Fruit fly (Drosophila melanogaster) whole organism, embryonic: ENCODE measurements around the gene fzo.

Source experiments
- Ada2b ChIP-seq: fragments of 200-800 bp; sonication (Bioruptor generic); IDR thresholded peaks from 2 replicates; pipeline ENCODE4 v1.3.6; 2022; ENCODE audit warnings: missing biosample characterization, missing genetic modification characterization
- BtbVII ChIP-seq: fragments of 200-800 bp; sonication (Bioruptor generic); optimal IDR thresholded peaks from 3 replicates; lab custom pipeline; 2017; ENCODE audit warnings: missing biosample characterization, mild to moderate bottlenecking, missing genetic modification characterization
- Bteb2 ChIP-seq: fragments of 200-800 bp; sonication (Bioruptor generic); optimal IDR thresholded peaks from 2 replicates; lab custom pipeline; 2016; ENCODE audit warnings: missing biosample characterization, missing genetic modification characterization
- CG10209 ChIP-seq: fragments of 200-800 bp; sonication (Bioruptor generic); optimal IDR thresholded peaks from 3 replicates; lab custom pipeline; 2017; ENCODE audit warnings: missing biosample characterization, mild to moderate bottlenecking, missing genetic modification characterization, missing genetic modification reagents
- CG10565 ChIP-seq: fragments of 200-800 bp; sonication (Bioruptor generic); optimal IDR thresholded peaks from 3 replicates; lab custom pipeline; 2016; ENCODE audit warnings: missing biosample characterization, mild to moderate bottlenecking, missing genetic modification characterization
- CG12104 ChIP-seq: fragments of 200-800 bp; sonication (Bioruptor generic); optimal IDR thresholded peaks from 3 replicates; lab custom pipeline; 2016; ENCODE audit warnings: missing biosample characterization, missing genetic modification characterization
- CG1233 ChIP-seq: fragments of 200-800 bp; sonication (Bioruptor generic); optimal IDR thresholded peaks from 4 replicates; lab custom pipeline; 2018; ENCODE audit warnings: missing biosample characterization, mild to moderate bottlenecking, missing genetic modification characterization
- CG15073 ChIP-seq: fragments of 200-800 bp; sonication (Bioruptor generic); optimal IDR thresholded peaks from 2 replicates; lab custom pipeline; 2016; ENCODE audit warnings: missing biosample characterization, missing genetic modification characterization
- CG18599 ChIP-seq: fragments of 200-800 bp; sonication (Bioruptor generic); optimal IDR thresholded peaks from 3 replicates; lab custom pipeline; 2017; ENCODE audit warnings: missing biosample characterization, missing genetic modification characterization, mild to moderate bottlenecking, moderate library complexity, missing genetic modification reagents
- CG18764 ChIP-seq: fragments of 200-800 bp; sonication (Bioruptor generic); optimal IDR thresholded peaks from 3 replicates; lab custom pipeline; 2016; ENCODE audit warnings: missing biosample characterization, missing genetic modification characterization
- CG2889 ChIP-seq: fragments of 200-800 bp; sonication (Bioruptor generic); IDR thresholded peaks from 3 replicates; pipeline ENCODE4 v1.3.6; 2022; ENCODE audit warnings: missing biosample characterization, missing genetic modification characterization
- CG43689 ChIP-seq: fragments of 200-800 bp; sonication (Bioruptor generic); IDR thresholded peaks from 2 replicates; pipeline ENCODE4 v1.3.6; 2022; ENCODE audit warnings: missing biosample characterization, missing genetic modification characterization
- CG4424 ChIP-seq: fragments of 200-800 bp; sonication (Bioruptor generic); optimal IDR thresholded peaks from 3 replicates; lab custom pipeline; 2016; ENCODE audit warnings: missing biosample characterization, missing genetic modification characterization
- CG4854 ChIP-seq: fragments of 200-800 bp; sonication (Bioruptor generic); optimal IDR thresholded peaks from 2 replicates; lab custom pipeline; 2016; ENCODE audit warnings: missing biosample characterization, missing genetic modification characterization, inconsistent platforms
- CG5245 ChIP-seq: fragments of 200-800 bp; sonication (Bioruptor generic); optimal IDR thresholded peaks from 3 replicates; lab custom pipeline; 2016; ENCODE audit warnings: missing biosample characterization, missing genetic modification characterization
- CG6272 ChIP-seq: fragments of 200-800 bp; sonication (Bioruptor generic); IDR thresholded peaks from 2 replicates; pipeline ENCODE4 v1.3.6; 2022; ENCODE audit warnings: missing biosample characterization, missing genetic modification characterization
- CG6765 ChIP-seq: fragments of 200-800 bp; sonication (Bioruptor generic); optimal IDR thresholded peaks from 3 replicates; lab custom pipeline; 2017; ENCODE audit warnings: missing biosample characterization, mild to moderate bottlenecking, missing genetic modification characterization
- CG6791 ChIP-seq: fragments of 200-800 bp; sonication (Bioruptor generic); IDR thresholded peaks from 3 replicates; pipeline ENCODE4 v1.3.6; 2022; ENCODE audit warnings: missing biosample characterization, missing genetic modification characterization; ENCODE audit not compliant: partially characterized antibody
- CG9932 ChIP-seq: fragments of 200-800 bp; sonication (Bioruptor generic); IDR thresholded peaks from 2 replicates; pipeline ENCODE4 v1.3.6; 2022; ENCODE audit warnings: missing biosample characterization, missing genetic modification characterization
- CTCF ChIP-seq: fragments of 200-800 bp; sonication (Bioruptor generic); optimal IDR thresholded peaks from 2 replicates; lab custom pipeline; 2017; ENCODE audit warnings: missing biosample characterization, mild to moderate bottlenecking, missing genetic modification characterization, moderate library complexity
- Dll ChIP-seq: fragments of 200-800 bp; sonication (Bioruptor generic); IDR thresholded peaks from 4 replicates; pipeline ENCODE4 v1.3.6; 2022; ENCODE audit warnings: missing biosample characterization, missing genetic modification characterization; ENCODE audit not compliant: partially characterized antibody
- Fer2 ChIP-seq: fragments of 200-800 bp; sonication (Bioruptor generic); optimal IDR thresholded peaks from 2 replicates; lab custom pipeline; 2018; ENCODE audit warnings: missing biosample characterization, mild to moderate bottlenecking, missing genetic modification characterization, moderate library complexity
- H15 ChIP-seq: fragments of 200-800 bp; sonication (Bioruptor generic); IDR thresholded peaks from 3 replicates; pipeline ENCODE4 v1.3.6; 2022; ENCODE audit warnings: missing biosample characterization, missing genetic modification characterization
- HLH54F ChIP-seq: fragments of 200-800 bp; sonication (Bioruptor generic); optimal IDR thresholded peaks from 3 replicates; lab custom pipeline; 2016; ENCODE audit warnings: missing biosample characterization, missing genetic modification characterization
- HmgZ ChIP-seq: fragments of 200-800 bp; sonication (Bioruptor generic); optimal IDR thresholded peaks from 2 replicates; lab custom pipeline; 2018; ENCODE audit warnings: missing biosample characterization, mild to moderate bottlenecking, missing genetic modification characterization
- Hmr ChIP-seq: fragments of 200-800 bp; sonication (Bioruptor generic); optimal IDR thresholded peaks from 3 replicates; lab custom pipeline; 2017; ENCODE audit warnings: mild to moderate bottlenecking, missing biosample characterization, missing genetic modification reagents, missing genetic modification characterization
- Mrtf ChIP-seq: fragments of 200-800 bp; sonication (Bioruptor generic); IDR thresholded peaks from 3 replicates; pipeline ENCODE4 v1.3.6; 2022; ENCODE audit warnings: missing biosample characterization, missing genetic modification characterization
- Myb ChIP-seq: fragments of 200-800 bp; sonication (Bioruptor generic); optimal IDR thresholded peaks from 2 replicates; lab custom pipeline; 2016; ENCODE audit warnings: missing biosample characterization, missing genetic modification characterization
- Oaz ChIP-seq: fragments of 200-800 bp; sonication (Bioruptor generic); IDR thresholded peaks from 2 replicates; pipeline ENCODE4 v1.3.6; 2022; ENCODE audit warnings: missing biosample characterization, missing genetic modification characterization
- Optix ChIP-seq: fragments of 200-800 bp; sonication (Bioruptor generic); IDR thresholded peaks from 3 replicates; pipeline ENCODE4 v1.3.6; 2022; ENCODE audit warnings: missing biosample characterization, missing genetic modification characterization
- PHDP ChIP-seq: fragments of 200-800 bp; sonication (Bioruptor generic); optimal IDR thresholded peaks from 3 replicates; lab custom pipeline; 2018; ENCODE audit warnings: missing biosample characterization, mild to moderate bottlenecking, missing genetic modification characterization, moderate library complexity
- Sry-β ChIP-seq: fragments of 200-800 bp; sonication (Bioruptor generic); optimal IDR thresholded peaks from 2 replicates; lab custom pipeline; 2018; ENCODE audit warnings: missing biosample characterization, mild to moderate bottlenecking, missing genetic modification characterization, moderate library complexity
- Usf ChIP-seq: fragments of 200-800 bp; sonication (Bioruptor generic); optimal IDR thresholded peaks from 2 replicates; lab custom pipeline; 2017; ENCODE audit warnings: missing genotype, missing biosample characterization, missing genetic modification characterization
- az2 ChIP-seq: fragments of 200-800 bp; sonication (Bioruptor generic); optimal IDR thresholded peaks from 3 replicates; lab custom pipeline; 2016; ENCODE audit warnings: missing biosample characterization, missing genetic modification characterization
- bowl ChIP-seq: fragments of 200-800 bp; sonication (Bioruptor generic); IDR thresholded peaks from 2 replicates; pipeline ENCODE4 v1.3.6; 2022; ENCODE audit warnings: missing biosample characterization, missing genetic modification characterization
- btn ChIP-seq: fragments of 200-800 bp; sonication (Bioruptor generic); optimal IDR thresholded peaks from 2 replicates; lab custom pipeline; 2016; ENCODE audit warnings: missing biosample characterization, missing genetic modification characterization
- cato ChIP-seq: fragments of 200-800 bp; sonication (Bioruptor generic); optimal IDR thresholded peaks from 2 replicates; lab custom pipeline; 2016; ENCODE audit warnings: missing biosample characterization, missing genetic modification characterization, borderline replicate concordance
- dmrt99B ChIP-seq: fragments of 200-800 bp; sonication (Bioruptor generic); optimal IDR thresholded peaks from 2 replicates; lab custom pipeline; 2018; ENCODE audit warnings: missing biosample characterization, mild to moderate bottlenecking, missing genetic modification characterization, moderate library complexity
- gsb-n ChIP-seq: fragments of 200-800 bp; sonication (Bioruptor generic); optimal IDR thresholded peaks from 3 replicates; lab custom pipeline; 2018; ENCODE audit warnings: missing biosample characterization, mild to moderate bottlenecking, missing genetic modification characterization
- gt ChIP-seq: fragments of 200-800 bp; sonication (Bioruptor generic); IDR thresholded peaks from 2 replicates; pipeline ENCODE4 v1.3.6; 2022; ENCODE audit warnings: missing biosample characterization, missing genetic modification characterization
- her ChIP-seq: fragments of 200-800 bp; sonication (Bioruptor generic); optimal IDR thresholded peaks from 2 replicates; lab custom pipeline; 2016; ENCODE audit warnings: missing biosample characterization, missing genetic modification characterization
- kah ChIP-seq: fragments of 200-800 bp; sonication (Bioruptor generic); optimal IDR thresholded peaks from 2 replicates; lab custom pipeline; 2018; ENCODE audit warnings: missing biosample characterization, mild to moderate bottlenecking, missing genetic modification characterization
- ken ChIP-seq: fragments of 200-800 bp; sonication (Bioruptor generic); IDR thresholded peaks from 3 replicates; pipeline ENCODE4 v1.3.6; 2022; ENCODE audit warnings: missing biosample characterization, missing genetic modification characterization
- lab ChIP-seq: fragments of 200-800 bp; sonication (Bioruptor generic); optimal IDR thresholded peaks from 3 replicates; lab custom pipeline; 2017; ENCODE audit warnings: missing biosample characterization, missing genetic modification characterization, mild to moderate bottlenecking, moderate library complexity, missing genetic modification reagents
- lilli ChIP-seq: fragments of 200-800 bp; sonication (Bioruptor generic); optimal IDR thresholded peaks from 3 replicates; lab custom pipeline; 2016; ENCODE audit warnings: missing biosample characterization, missing genetic modification characterization
- mam ChIP-seq: fragments of 200-800 bp; sonication (Bioruptor generic); optimal IDR thresholded peaks from 3 replicates; lab custom pipeline; 2016; ENCODE audit warnings: missing biosample characterization, missing genetic modification characterization
- pfk ChIP-seq: fragments of 200-800 bp; sonication (Bioruptor generic); optimal IDR thresholded peaks from 2 replicates; lab custom pipeline; 2018; ENCODE audit warnings: missing biosample characterization, mild to moderate bottlenecking, missing genetic modification characterization, moderate library complexity
- repo ChIP-seq: fragments of 200-800 bp; sonication (Bioruptor generic); optimal IDR thresholded peaks from 2 replicates; lab custom pipeline; 2016; ENCODE audit warnings: missing biosample characterization, missing genetic modification characterization
- sens ChIP-seq: fragments of 200-800 bp; sonication (Bioruptor generic); peaks from one replicate; lab custom pipeline; 2016; ENCODE audit warnings: missing biosample characterization, missing genetic modification characterization
- slou ChIP-seq: fragments of 200-800 bp; sonication (Bioruptor generic); optimal IDR thresholded peaks from 3 replicates; lab custom pipeline; 2016; ENCODE audit warnings: missing biosample characterization, missing genetic modification characterization
- stwl ChIP-seq: fragments of 200-800 bp; sonication (Bioruptor generic); optimal IDR thresholded peaks from 3 replicates; lab custom pipeline; 2018; ENCODE audit warnings: missing biosample characterization, mild to moderate bottlenecking, missing genetic modification characterization, moderate library complexity

Gene fzo

dm6 chr3R:23173393-23173981, 30.3 kb downstream of the fzo start, which contains the start of gene CG46310 (continued):
- no peak for TF ChIP-seq CG15073
- no peak for TF ChIP-seq btn (GFP tag; lab: Kevin White, UChicago)
- peak; percentile 86 for TF ChIP-seq dmrt99B (tag; lab: Kevin White, UChicago)
- TF ChIP-seq PHDP (tag; lab: Kevin White, UChicago), result peak; percentile 78
- peak; percentile 39 for TF ChIP-seq HmgZ (tag; lab: Kevin White, UChicago)
- TF ChIP-seq CG18599 (GFP tag; lab: Kevin White, UChicago), result peak; percentile 86
- peak; percentile 79 for TF ChIP-seq Ada2b (GFP tag; lab: Robert Waterston, UW)
- peak; percentile 10 for TF ChIP-seq lilli (GFP tag; lab: Kevin White, UChicago)
- TF ChIP-seq CG6272, result peak; percentile 56; the same call in 1 of the 2 replicates
- no peak for TF ChIP-seq her
- no peak for TF ChIP-seq bowl
- TF ChIP-seq H15 (GFP tag; lab: Robert Waterston, UW), result peak; percentile 80
- TF ChIP-seq CG6765 (GFP tag; lab: Kevin White, UChicago), result peak; percentile 17
- peak; percentile 44 for TF ChIP-seq CG18764 (GFP tag; lab: Kevin White, UChicago)
- peak; percentile 63 for TF ChIP-seq BtbVII (GFP tag; lab: Kevin White, UChicago)
- no peak for TF ChIP-seq Optix (GFP tag; lab: Robert Waterston, UW)
- TF ChIP-seq Dll (GFP tag; lab: Robert Waterston, UW), result 0 out of 4 replicates have a peak, but pooled peaks have one; percentile 32
- TF ChIP-seq CG43689 (GFP tag; lab: Robert Waterston, UW), result no peak
- peak; percentile 8 for TF ChIP-seq pfk (GFP tag; lab: Kevin White, UChicago)
- peak; percentile 59 for TF ChIP-seq CG4424
- TF ChIP-seq Hmr, result peak; percentile 89
- peak; percentile 34 for TF ChIP-seq Usf (GFP tag; lab: Kevin White, UChicago)
- no peak for TF ChIP-seq Bteb2 (GFP tag; lab: Kevin White, UChicago)
- TF ChIP-seq CG2889 (GFP tag; lab: Robert Waterston, UW), result peak; percentile 62; the same call in 2 of the 3 replicates
- no peak for TF ChIP-seq Fer2 (tag; lab: Kevin White, UChicago)
- peak; percentile 72 for TF ChIP-seq gsb-n (tag; lab: Kevin White, UChicago)
- peak; percentile 4; the same call in 1 of the 2 replicates for TF ChIP-seq Oaz (GFP tag; lab: Robert Waterston, UW)
- no peak for TF ChIP-seq CG6791 (GFP tag; lab: Robert Waterston, UW)
- TF ChIP-seq az2 (GFP tag; lab: Kevin White, UChicago), result peak; percentile 55
- no peak for TF ChIP-seq CG10565 (GFP tag; lab: Kevin White, UChicago)
- peak; percentile 26 for TF ChIP-seq CG5245 (GFP tag; lab: Kevin White, UChicago)
- no peak for TF ChIP-seq repo (GFP tag; lab: Kevin White, UChicago)
- TF ChIP-seq Sry-β, result no peak
- TF ChIP-seq CG12104 (GFP tag; lab: Kevin White, UChicago), result peak; percentile 33
- no peak for TF ChIP-seq cato (GFP tag; lab: Kevin White, UChicago)
- no peak for TF ChIP-seq CG4854 (GFP tag; lab: Kevin White, UChicago)
- TF ChIP-seq Mrtf (GFP tag; lab: Robert Waterston, UW), result peak; percentile 79
- TF ChIP-seq lab (GFP tag; lab: Kevin White, UChicago), result peak; percentile 89
- TF ChIP-seq ken (GFP tag; lab: Robert Waterston, UW), result peak; percentile 69; the same call in 1 of the 3 replicates
- peak; percentile 65 for TF ChIP-seq CG10209
- no peak for TF ChIP-seq HLH54F (GFP tag; lab: Kevin White, UChicago)
- no peak for TF ChIP-seq Myb
- no peak for TF ChIP-seq stwl (tag; lab: Kevin White, UChicago)
- no peak for TF ChIP-seq CTCF (GFP tag; lab: Kevin White, UChicago)
- peak; percentile 65 for TF ChIP-seq CG9932 (GFP tag; lab: Robert Waterston, UW)
- peak; percentile 76 for TF ChIP-seq sens (GFP tag; lab: Kevin White, UChicago)
- peak; percentile 55 for TF ChIP-seq mam (GFP tag; lab: Kevin White, UChicago)
- TF ChIP-seq kah, result no peak
- TF ChIP-seq slou, result peak; percentile 55
- peak; percentile 40 for TF ChIP-seq CG1233 (GFP tag; lab: Kevin White, UChicago)
- 0 out of 2 replicates have a peak, but pooled peaks have one; percentile 15 for TF ChIP-seq gt
